In the genomic region with DNA sequence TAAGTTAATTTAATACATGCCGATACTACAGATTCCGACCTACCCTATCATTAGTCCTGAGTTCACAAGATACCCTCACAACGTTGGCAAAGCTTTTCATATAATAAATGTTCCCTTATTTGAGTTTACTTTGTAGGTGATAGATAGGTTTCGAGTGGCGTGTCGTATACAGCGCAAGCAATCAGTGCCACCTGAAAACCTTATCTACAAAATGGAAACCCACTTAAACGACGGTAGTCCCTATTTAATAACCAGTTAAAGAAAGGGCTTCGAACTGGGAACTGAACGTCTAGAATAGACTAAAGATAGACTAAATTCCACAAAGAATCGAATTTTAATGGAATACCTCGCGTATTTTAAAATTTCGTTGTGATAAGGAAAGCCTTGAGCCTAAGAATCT, we compare ENCODE assay signal across 2 fruit fly cellular contexts.
TF ChIP-seq lines count a peak whose summit lies in the region.

No protein-coding gene starts in this region.

- TF ChIP-seq CTCF in whole organism, embryonic (GFP tag; optimal IDR thresholded peaks at IDR 0.05; lab: Kevin White, UChicago), result no peak

TF ChIP-seq in whole organism, embryonic, 481 proteins besides CTCF, POLR2A, EP300 and RAD21:
- TF ChIP-seq Ada2b (GFP tag; IDR thresholded peaks at IDR 0.05; lab: Robert Waterston, UW) (no peak), nerfin-1 (tag; optimal IDR thresholded peaks at IDR 0.05; lab: Kevin White, UChicago) (no peak), amos (GFP tag; IDR thresholded peaks at IDR 0.05; lab: Robert Waterston, UW; ENCODE audit: partially characterized antibody) (no peak), CG4404 (GFP tag; IDR thresholded peaks at IDR 0.05; lab: Robert Waterston, UW) (no peak), run (tag; optimal IDR thresholded peaks at IDR 0.05; lab: Kevin White, UChicago) (no peak), p53 (GFP tag; optimal IDR thresholded peaks at IDR 0.05; lab: Kevin White, UChicago) (no peak), dm (GFP tag; optimal IDR thresholded peaks at IDR 0.05; lab: Kevin White, UChicago) (no peak), mirr (GFP tag; optimal IDR thresholded peaks at IDR 0.05; lab: Kevin White, UChicago) (peak; percentile 26), gcm (GFP tag; optimal IDR thresholded peaks at IDR 0.05; lab: Kevin White, UChicago) (no peak), CG5953 (GFP tag; IDR thresholded peaks at IDR 0.05; lab: Robert Waterston, UW) (no peak), GATAe (GFP tag; conservative IDR thresholded peaks at IDR 0.05; lab: Robert Waterston, UW) (0 out of 2 replicates have a peak, but pooled peaks have one; percentile 11), CG18599 (GFP tag; optimal IDR thresholded peaks at IDR 0.05; lab: Kevin White, UChicago) (no peak), CG13894 (tag; optimal IDR thresholded peaks at IDR 0.05; lab: Kevin White, UChicago) (no peak), CG4730 (GFP tag; IDR thresholded peaks at IDR 0.05; lab: Robert Waterston, UW) (no peak), exex (tag; optimal IDR thresholded peaks at IDR 0.05; lab: Kevin White, UChicago) (peak; percentile 71), gt (GFP tag; IDR thresholded peaks at IDR 0.05; lab: Robert Waterston, UW) (no peak), emc (GFP tag; optimal IDR thresholded peaks at IDR 0.05; lab: Kevin White, UChicago) (no peak), row (GFP tag; IDR thresholded peaks at IDR 0.05; lab: Robert Waterston, UW) (peak; percentile 30; the same call in 2 of the 3 replicates), sens (GFP tag; lab: Kevin White, UChicago) (peak; percentile 38), sens-2 (GFP tag; IDR thresholded peaks at IDR 0.05; lab: Robert Waterston, UW) (peak; percentile 63), CG18262 (tag; optimal IDR thresholded peaks at IDR 0.05; lab: Kevin White, UChicago) (no peak), Hey (tag; optimal IDR thresholded peaks at IDR 0.05; lab: Kevin White, UChicago) (peak; percentile 45)
TF ChIP-seq in whole organism, embryonic: peak in this region for 7.

TF ChIP-seq in whole organism, wandering third instar larva, 38 proteins besides CTCF, POLR2A, EP300 and RAD21:
- peak; percentile 3 for TF ChIP-seq h (GFP tag; optimal IDR thresholded peaks at IDR 0.05; lab: Kevin White, UChicago)
- no peak for TF ChIP-seq Hnf4 (GFP tag; optimal IDR thresholded peaks at IDR 0.05; lab: Kevin White, UChicago)
- TF ChIP-seq Mio (GFP tag; optimal IDR thresholded peaks at IDR 0.05; lab: Kevin White, UChicago), result no peak
